Fruit fly (Drosophila melanogaster) whole organism, wandering third instar larva: ENCODE data around the gene CG42819.

Source experiments
- Abd-B ChIP-seq: fragments of >200 bp; optimal IDR thresholded peaks from 2 replicates; lab custom pipeline; 2017; ENCODE audit warnings: missing biosample characterization, missing genetic modification characterization
- CG32264 ChIP-seq: fragments of 200-800 bp; sonication (Bioruptor generic); optimal IDR thresholded peaks from 2 replicates; lab custom pipeline; 2016; ENCODE audit warnings: missing biosample characterization, missing genetic modification characterization
- CG9705 ChIP-seq: fragments of 200-800 bp; sonication (Bioruptor generic); optimal IDR thresholded peaks from 2 replicates; lab custom pipeline; 2018; ENCODE audit warnings: missing biosample characterization, mild to moderate bottlenecking, missing genetic modification characterization
- CrebA ChIP-seq: fragments of 200-800 bp; sonication (Bioruptor generic); optimal IDR thresholded peaks from 2 replicates; lab custom pipeline; 2016; ENCODE audit warnings: missing biosample characterization, mild to moderate bottlenecking, missing genetic modification characterization, borderline replicate concordance
- Dfd ChIP-seq: fragments of >200 bp; optimal IDR thresholded peaks from 2 replicates; lab custom pipeline; 2017; ENCODE audit warnings: missing biosample characterization, missing genetic modification characterization
- Dif ChIP-seq: fragments of 200-275, 200-300 bp; sonication (Bioruptor generic); optimal IDR thresholded peaks from 2 replicates; lab custom pipeline; 2018; ENCODE audit warnings: missing biosample characterization, missing genetic modification characterization; ENCODE audit not compliant: partially characterized antibody
- GATAd ChIP-seq: sonication (Bioruptor generic); optimal IDR thresholded peaks from 2 replicates; lab custom pipeline; 2016; ENCODE audit warnings: missing biosample characterization, missing genetic modification characterization
- HLH106 ChIP-seq: fragments of 200-800 bp; optimal IDR thresholded peaks from 3 replicates; lab custom pipeline; 2019; ENCODE audit warnings: missing biosample characterization, mild to moderate bottlenecking, missing genetic modification characterization, moderate library complexity
- Hnf4 ChIP-seq: fragments of 200-800 bp; sonication (Bioruptor generic); optimal IDR thresholded peaks from 2 replicates; lab custom pipeline; 2016; ENCODE audit warnings: missing biosample characterization, mild to moderate bottlenecking, missing genetic modification characterization
- Hr78 ChIP-seq: fragments of >200 bp; optimal IDR thresholded peaks from 2 replicates; lab custom pipeline; 2017; ENCODE audit warnings: missing biosample characterization, missing genetic modification characterization
- Hr83 ChIP-seq: fragments of 200-300 bp; sonication (Bioruptor generic); optimal IDR thresholded peaks from 2 replicates; lab custom pipeline; 2016; ENCODE audit warnings: missing biosample characterization, mild to moderate bottlenecking, missing genetic modification characterization, moderate library complexity; ENCODE audit not compliant: poor library complexity, severe bottlenecking
- Jra ChIP-seq: sonication (Bioruptor generic); optimal IDR thresholded peaks from 2 replicates; lab custom pipeline; 2016; ENCODE audit warnings: missing biosample characterization, missing genetic modification characterization
- Mio ChIP-seq: sonication (Bioruptor generic); optimal IDR thresholded peaks from 2 replicates; lab custom pipeline; 2016; ENCODE audit warnings: missing biosample characterization, missing genetic modification characterization
- Myc ChIP-seq: fragments of >200 bp; optimal IDR thresholded peaks from 2 replicates; lab custom pipeline; 2017
- N ChIP-seq: fragments of >200 bp; optimal IDR thresholded peaks from 2 replicates; lab custom pipeline; 2018; ENCODE audit warnings: missing biosample characterization, missing external identifiers, missing genetic modification characterization
- OdsH ChIP-seq: fragments of 200-800 bp; sonication (Bioruptor generic); optimal IDR thresholded peaks from 2 replicates; lab custom pipeline; 2016; ENCODE audit warnings: missing biosample characterization, mild to moderate bottlenecking, missing genetic modification characterization
- Rel ChIP-seq, 2 experiments: fragments of 200-800 bp; sonication (Bioruptor generic) in 1 of 2; optimal IDR thresholded peaks; 2 replicates in 1 of 2; 3 replicates in 1 of 2; lab custom pipeline; 2016 to 2019; ENCODE audit warnings: mild to moderate bottlenecking in 2 of 2, missing biosample characterization in 2 of 2, missing genetic modification characterization in 2 of 2, moderate library complexity in 1 of 2
- Sp1 ChIP-seq: fragments of 200-800 bp; sonication (Bioruptor generic); optimal IDR thresholded peaks from 3 replicates; lab custom pipeline; 2019; ENCODE audit warnings: missing biosample characterization, mild to moderate bottlenecking, missing genetic modification characterization, moderate library complexity
- Vsx2 ChIP-seq: fragments of 200-300, 225-300 bp; sonication (Bioruptor generic); optimal IDR thresholded peaks from 2 replicates; lab custom pipeline; 2018; ENCODE audit warnings: missing biosample characterization, missing genetic modification characterization; ENCODE audit not compliant: partially characterized antibody
- br ChIP-seq: fragments of 200-800 bp; sonication (Bioruptor generic); optimal IDR thresholded peaks from 2 replicates; lab custom pipeline; 2016; ENCODE audit warnings: missing biosample characterization, missing genetic modification characterization
- brk ChIP-seq: fragments of 200-800 bp; sonication (Bioruptor generic); optimal IDR thresholded peaks from 2 replicates; lab custom pipeline; 2016; ENCODE audit warnings: missing biosample characterization, mild to moderate bottlenecking, missing genetic modification characterization
- dl ChIP-seq, 2 experiments: fragments of 175-275, 200-275 bp in 1 of 2; fragments of 200-275 bp in 1 of 2; sonication (Bioruptor generic); optimal IDR thresholded peaks; lab custom pipeline; 2018; ENCODE audit warnings: mild to moderate bottlenecking in 2 of 2, missing biosample characterization in 2 of 2, missing genetic modification characterization in 2 of 2, moderate library complexity in 2 of 2; ENCODE audit not compliant: partially characterized antibody in 2 of 2, insufficient read depth in 1 of 2
- dmrt93B ChIP-seq: fragments of 200-800 bp; sonication (Bioruptor generic); optimal IDR thresholded peaks from 2 replicates; lab custom pipeline; 2018; ENCODE audit warnings: missing biosample characterization, mild to moderate bottlenecking, missing genetic modification characterization
- dsf ChIP-seq: sonication (Bioruptor generic); optimal IDR thresholded peaks from 2 replicates; lab custom pipeline; 2016; ENCODE audit warnings: missing biosample characterization, missing genetic modification characterization, borderline replicate concordance
- ey ChIP-seq: fragments of 200-800 bp; sonication (Bioruptor generic); optimal IDR thresholded peaks from 2 replicates; lab custom pipeline; 2016; ENCODE audit warnings: missing biosample characterization, missing genetic modification characterization
- foxo ChIP-seq, 2 experiments: fragments of 200-800 bp; sonication (Bioruptor generic); optimal IDR thresholded peaks; 2 replicates in 1 of 2; 3 replicates in 1 of 2; lab custom pipeline; 2016 to 2017; ENCODE audit warnings: missing biosample characterization in 2 of 2, missing genetic modification characterization in 2 of 2
- fru ChIP-seq: fragments of 200-800 bp; sonication (Bioruptor generic); optimal IDR thresholded peaks from 3 replicates; lab custom pipeline; 2016; ENCODE audit warnings: missing biosample characterization, mild to moderate bottlenecking, missing genetic modification characterization
- h ChIP-seq: fragments of 200-800 bp; sonication (Bioruptor generic); optimal IDR thresholded peaks from 3 replicates; lab custom pipeline; 2016; ENCODE audit warnings: missing biosample characterization, mild to moderate bottlenecking, missing genetic modification characterization
- jim ChIP-seq: fragments of 175-275, 200-325 bp; sonication (Bioruptor generic); optimal IDR thresholded peaks from 2 replicates; lab custom pipeline; 2016; ENCODE audit warnings: missing biosample characterization, mild to moderate bottlenecking, missing genetic modification characterization
- lola ChIP-seq: fragments of >200 bp; optimal IDR thresholded peaks from 2 replicates; lab custom pipeline; 2017; ENCODE audit warnings: missing biosample characterization, missing genetic modification characterization
- pan ChIP-seq: fragments of >200 bp; optimal IDR thresholded peaks from 2 replicates; lab custom pipeline; 2017
- psq ChIP-seq: fragments of 200-800 bp; sonication (Bioruptor generic); optimal IDR thresholded peaks from 3 replicates; lab custom pipeline; 2017; ENCODE audit warnings: missing biosample characterization, mild to moderate bottlenecking, missing genetic modification characterization, moderate library complexity
- rgr ChIP-seq: fragments of 200-800 bp; sonication (Bioruptor generic); optimal IDR thresholded peaks from 3 replicates; lab custom pipeline; 2016; ENCODE audit warnings: missing biosample characterization, mild to moderate bottlenecking, missing genetic modification characterization
- sage ChIP-seq: fragments of 200-800 bp; sonication (Bioruptor generic); optimal IDR thresholded peaks from 2 replicates; lab custom pipeline; 2016; ENCODE audit warnings: missing biosample characterization, mild to moderate bottlenecking, missing genetic modification characterization
- sv ChIP-seq: fragments of 200-800 bp; sonication (Bioruptor generic); optimal IDR thresholded peaks from 3 replicates; lab custom pipeline; 2016; ENCODE audit warnings: missing biosample characterization, missing genetic modification characterization
- tai ChIP-seq: sonication (Bioruptor generic); optimal IDR thresholded peaks from 2 replicates; lab custom pipeline; 2016; ENCODE audit warnings: missing biosample characterization, missing genetic modification characterization
- usp ChIP-seq: fragments of >200 bp; optimal IDR thresholded peaks from 2 replicates; lab custom pipeline; 2017; ENCODE audit warnings: missing biosample characterization, missing genetic modification characterization
- woc ChIP-seq: sonication (Bioruptor generic); optimal IDR thresholded peaks from 2 replicates; lab custom pipeline; 2016; ENCODE audit warnings: missing biosample characterization, mild to moderate bottlenecking, missing genetic modification characterization

CG42819 gene

dm6 chr2L:8350560-8351171 lies 38.5 kb downstream of the CG42819 start:
- TF ChIP-seq HLH106 (no peak), Mio (GFP tag; lab: Kevin White, UChicago) (no peak), Hr78 (GFP tag; lab: Kevin White, UChicago) (no peak), Dfd (GFP tag; lab: Kevin White, UChicago) (no peak), CrebA (peak; percentile 11), Vsx2 (no peak), Rel (GFP tag; optimal IDR thresholded peaks at IDR 0.05; lab: Kevin White, UChicago) (no peak), Rel (tag; optimal IDR thresholded peaks at IDR 0.05; lab: Kevin White, UChicago) (peak; percentile 64), Abd-B (no peak), tai (GFP tag; lab: Kevin White, UChicago) (peak; percentile 15), Sp1 (GFP tag; lab: Kevin White, UChicago) (no peak), foxo (GFP tag; optimal IDR thresholded peaks at IDR 0.05; lab: Kevin White, UChicago) (peak in 1 of 2 experiments; percentile 9), GATAd (GFP tag; lab: Kevin White, UChicago) (no peak), CG32264 (GFP tag; lab: Kevin White, UChicago) (no peak), sage (GFP tag; lab: Kevin White, UChicago) (no peak), rgr (GFP tag; lab: Kevin White, UChicago) (peak; percentile 59), ey (GFP tag; lab: Kevin White, UChicago) (no peak), pan (lab: Kevin White, UChicago) (no peak), jim (GFP tag; lab: Kevin White, UChicago) (no peak), dl (GFP tag; optimal IDR thresholded peaks at IDR 0.05; lab: Kevin White, UChicago; ENCODE audit: insufficient read depth in 1 of 2, partially characterized antibody in 2 of 2) (no peak), Myc (lab: Kevin White, UChicago) (no peak), N (GFP tag; lab: Kevin White, UChicago) (no peak), Jra (GFP tag; lab: Kevin White, UChicago) (no peak), psq (GFP tag; lab: Kevin White, UChicago) (no peak), h (GFP tag; lab: Kevin White, UChicago) (peak; percentile 18), usp (no peak), Hnf4 (GFP tag; lab: Kevin White, UChicago) (no peak), sv (no peak), woc (GFP tag; lab: Kevin White, UChicago) (no peak), dsf (GFP tag; lab: Kevin White, UChicago) (no peak), brk (GFP tag; lab: Kevin White, UChicago) (no peak), CG9705 (GFP tag; lab: Kevin White, UChicago) (no peak), dmrt93B (GFP tag; lab: Kevin White, UChicago) (no peak), fru (GFP tag; lab: Kevin White, UChicago) (no peak), br (GFP tag; lab: Kevin White, UChicago) (no peak), OdsH (GFP tag; lab: Kevin White, UChicago) (peak; percentile 37), Hr83 (GFP tag; lab: Kevin White, UChicago) (peak; percentile 62), Dif (no peak), lola (no peak)

- peak; percentile 26 for TF ChIP-seq Dif
- no peak for TF ChIP-seq Hr83 (GFP tag; lab: Kevin White, UChicago)
Measured at dm6 chr2L:8346260-8346659, 42.9 kb downstream of the CG42819 start, which contains the start of gene CG7778. Gene CG7778, plus strand, starts transcription at chr2L:8346620.

dm6 chr2L:8344536-8344935 lies 44.6 kb downstream of the CG42819 start:
- TF ChIP-seq Vsx2 (no peak), Sp1 (GFP tag; lab: Kevin White, UChicago) (no peak), Rel (GFP tag; optimal IDR thresholded peaks at IDR 0.05; lab: Kevin White, UChicago) (no peak), Rel (tag; optimal IDR thresholded peaks at IDR 0.05; lab: Kevin White, UChicago) (peak; percentile 20), h (GFP tag; lab: Kevin White, UChicago) (peak; percentile 63)
